Worm (Caenorhabditis elegans): ENCODE data around the gene taf-8.

- TF ChIP-seq unc-62 (GFP tag; optimal IDR thresholded peaks at IDR 0.05) (no peak), ztf-4 (tag; optimal IDR thresholded peaks at IDR 0.05) (no peak), ama-1 (optimal IDR thresholded peaks at IDR 0.05) (no peak), ceh-9 (tag; optimal IDR thresholded peaks at IDR 0.05) (no peak), daf-12 (tag; optimal IDR thresholded peaks at IDR 0.05) (no peak), aly-2 (tag; optimal IDR thresholded peaks at IDR 0.05) (no peak), mdl-1 (tag; optimal IDR thresholded peaks at IDR 0.05) (no peak), nhr-76 (tag; optimal IDR thresholded peaks at IDR 0.05) (no peak), nhr-11 (tag; optimal IDR thresholded peaks at IDR 0.05) (no peak), fkh-10 (GFP tag; optimal IDR thresholded peaks at IDR 0.05) (no peak), pqm-1 (tag; optimal IDR thresholded peaks at IDR 0.05) (no peak), nhr-12 (tag; optimal IDR thresholded peaks at IDR 0.05) (no peak), elt-2 (tag; optimal IDR thresholded peaks at IDR 0.05) (no peak)
These were observed 1.7 kb upstream of the taf-8 start, which contains the start of gene ZK1320.11 for ce11 chrII:9667382-9667781.

All from whole organism, L3 larva.